Worm (Caenorhabditis elegans) whole organism, late embryonic: Measurements from ENCODE around the gene Y39G8B.13.

Source experiments
- C08G9.2 ChIP-seq: sonication (generic microtip); optimal IDR thresholded peaks from 2 replicates; lab custom pipeline; 2016; ENCODE audit warnings: mild to moderate bottlenecking, missing genetic modification characterization, moderate library complexity, missing compliant biosample characterization
- C38D4.7 ChIP-seq: fragments of 200-800 bp; sonication (Bioruptor generic); optimal IDR thresholded peaks from 2 replicates; lab custom pipeline; 2018; ENCODE audit warnings: mild to moderate bottlenecking, missing genetic modification characterization, moderate library complexity, missing compliant biosample characterization
- F13H6.1 ChIP-seq: sonication (generic microtip); optimal IDR thresholded peaks from 2 replicates; lab custom pipeline; 2016; ENCODE audit warnings: missing genetic modification characterization, missing compliant biosample characterization
- K02D7.2 ChIP-seq: sonication (generic microtip); optimal IDR thresholded peaks from 2 replicates; lab custom pipeline; 2017; ENCODE audit warnings: mild to moderate bottlenecking, missing genetic modification characterization, missing compliant biosample characterization
- K09A11.1 ChIP-seq: sonication (generic microtip); optimal IDR thresholded peaks from 2 replicates; lab custom pipeline; 2017; ENCODE audit warnings: antibody characterized with exemption, mild to moderate bottlenecking, missing genetic modification characterization, missing compliant biosample characterization; ENCODE audit not compliant: insufficient read depth
- ahr-1 ChIP-seq: sonication (generic microtip); optimal IDR thresholded peaks from 2 replicates; lab custom pipeline; 2016; ENCODE audit warnings: missing genetic modification characterization, missing compliant biosample characterization
- ama-1 ChIP-seq: fragments of 150-350 bp; optimal IDR thresholded peaks from 2 replicates; lab custom pipeline; 2014
- ceh-14 ChIP-seq: sonication (generic microtip); optimal IDR thresholded peaks from 2 replicates; lab custom pipeline; 2016; ENCODE audit warnings: missing genotype, missing genetic modification characterization, missing compliant biosample characterization
- ceh-18 ChIP-seq: sonication (generic microtip); optimal IDR thresholded peaks from 2 replicates; lab custom pipeline; 2016; ENCODE audit warnings: missing genetic modification characterization, missing compliant biosample characterization
- ceh-19 ChIP-seq: fragments of 200-800 bp; sonication (Bioruptor generic); optimal IDR thresholded peaks from 2 replicates; lab custom pipeline; 2018; ENCODE audit warnings: mild to moderate bottlenecking, missing genetic modification characterization, missing compliant biosample characterization
- ceh-2 ChIP-seq: sonication (generic microtip); optimal IDR thresholded peaks from 2 replicates; lab custom pipeline; 2016; ENCODE audit warnings: missing genotype, missing genetic modification characterization, missing compliant biosample characterization
- ceh-22 ChIP-seq: sonication (generic microtip); optimal IDR thresholded peaks from 2 replicates; lab custom pipeline; 2017; ENCODE audit warnings: missing biosample characterization, missing genetic modification characterization
- ceh-24 ChIP-seq: sonication (generic microtip); optimal IDR thresholded peaks from 2 replicates; lab custom pipeline; 2016; ENCODE audit warnings: mild to moderate bottlenecking, missing genetic modification characterization, missing compliant biosample characterization
- ceh-31 ChIP-seq: sonication (generic microtip); optimal IDR thresholded peaks from 2 replicates; lab custom pipeline; 2016; ENCODE audit warnings: missing genetic modification characterization, missing compliant biosample characterization
- ceh-34 ChIP-seq: sonication (generic microtip); optimal IDR thresholded peaks from 2 replicates; lab custom pipeline; 2016; ENCODE audit warnings: mild to moderate bottlenecking, missing genetic modification characterization, missing compliant biosample characterization
- ceh-48 ChIP-seq: sonication (generic microtip); optimal IDR thresholded peaks from 2 replicates; lab custom pipeline; 2016; ENCODE audit warnings: missing genetic modification characterization, inconsistent platforms, missing compliant biosample characterization
- che-1 ChIP-seq: sonication (generic microtip); optimal IDR thresholded peaks from 2 replicates; lab custom pipeline; 2016; ENCODE audit warnings: mild to moderate bottlenecking, missing genetic modification characterization, missing compliant biosample characterization
- elt-2 ChIP-seq: sonication (generic microtip); optimal IDR thresholded peaks from 2 replicates; lab custom pipeline; 2016; ENCODE audit warnings: missing genetic modification reagents, missing genetic modification characterization, missing compliant biosample characterization
- elt-4 ChIP-seq: sonication (generic microtip); optimal IDR thresholded peaks from 2 replicates; lab custom pipeline; 2016; ENCODE audit warnings: missing genetic modification characterization, missing compliant biosample characterization
- fax-1 ChIP-seq: sonication (generic microtip); optimal IDR thresholded peaks from 2 replicates; lab custom pipeline; 2016; ENCODE audit warnings: missing genotype, missing genetic modification characterization, missing compliant biosample characterization
- gmeb-2 ChIP-seq: sonication (generic microtip); optimal IDR thresholded peaks from 2 replicates; lab custom pipeline; 2016; ENCODE audit warnings: missing genetic modification characterization, inconsistent platforms, missing compliant biosample characterization
- hlh-15 ChIP-seq: sonication (generic microtip); optimal IDR thresholded peaks from 2 replicates; lab custom pipeline; 2016; ENCODE audit warnings: missing genetic modification characterization, missing compliant biosample characterization
- hlh-30 ChIP-seq: sonication (generic microtip); optimal IDR thresholded peaks from 2 replicates; lab custom pipeline; 2017; ENCODE audit warnings: antibody characterized with exemption, missing genetic modification characterization, missing compliant biosample characterization; ENCODE audit not compliant: insufficient read depth
- hlh-6 ChIP-seq: sonication (generic microtip); optimal IDR thresholded peaks from 2 replicates; lab custom pipeline; 2016; ENCODE audit warnings: missing genotype, missing genetic modification characterization, missing compliant biosample characterization
- hlh-8 ChIP-seq: sonication (generic microtip); optimal IDR thresholded peaks from 2 replicates; lab custom pipeline; 2016; ENCODE audit warnings: missing genotype, missing genetic modification characterization, missing compliant biosample characterization
- nhr-11 ChIP-seq: fragments of 150-350 bp; optimal IDR thresholded peaks from 2 replicates; lab custom pipeline; 2014; ENCODE audit warnings: missing biosample characterization, missing genetic modification characterization
- nhr-232 ChIP-seq: sonication (generic microtip); optimal IDR thresholded peaks from 2 replicates; lab custom pipeline; 2016; ENCODE audit warnings: missing genetic modification characterization, missing compliant biosample characterization
- odd-2 ChIP-seq: sonication (generic microtip); optimal IDR thresholded peaks from 2 replicates; lab custom pipeline; 2017; ENCODE audit warnings: antibody characterized with exemption, mild to moderate bottlenecking, missing genetic modification characterization, missing compliant biosample characterization
- pag-3 ChIP-seq: sonication (generic microtip); optimal IDR thresholded peaks from 2 replicates; lab custom pipeline; 2016; ENCODE audit warnings: missing compliant biosample characterization, missing genetic modification characterization, borderline replicate concordance
- pat-9 ChIP-seq: fragments of 200-800 bp; sonication (Bioruptor generic); optimal IDR thresholded peaks from 2 replicates; lab custom pipeline; 2018; ENCODE audit warnings: mild to moderate bottlenecking, missing genetic modification characterization, moderate library complexity, missing compliant biosample characterization
- pax-1 ChIP-seq: fragments of 150-350 bp; optimal IDR thresholded peaks from 2 replicates; lab custom pipeline; 2014; ENCODE audit warnings: missing biosample characterization, missing genetic modification characterization
- pha-2 ChIP-seq: sonication (generic microtip); optimal IDR thresholded peaks from 2 replicates; lab custom pipeline; 2017; ENCODE audit warnings: mild to moderate bottlenecking, missing genetic modification characterization, missing compliant biosample characterization
- pha-4 ChIP-seq: fragments of 150-350 bp; optimal IDR thresholded peaks from 2 replicates; lab custom pipeline; 2018; ENCODE audit warnings: missing biosample characterization, missing genetic modification reagents, missing genetic modification characterization
- rnt-1 ChIP-seq: sonication (generic microtip); optimal IDR thresholded peaks from 2 replicates; lab custom pipeline; 2016; ENCODE audit warnings: missing genetic modification characterization, missing compliant biosample characterization
- sdc-2 ChIP-seq: sonication (generic microtip); optimal IDR thresholded peaks from 2 replicates; lab custom pipeline; 2016; ENCODE audit warnings: missing genotype, missing genetic modification characterization, missing compliant biosample characterization
- sox-2 ChIP-seq: fragments of 200-800 bp; sonication (Bioruptor generic); IDR thresholded peaks from 2 replicates; pipeline ENCODE4 v1.3.6; 2022; ENCODE audit warnings: missing genetic modification reagents, missing genetic modification characterization, missing compliant biosample characterization
- sox-4 ChIP-seq: sonication (generic microtip); optimal IDR thresholded peaks from 2 replicates; lab custom pipeline; 2017; ENCODE audit warnings: mild to moderate bottlenecking, missing genetic modification characterization, inconsistent platforms, missing compliant biosample characterization
- syd-9 ChIP-seq: sonication (generic microtip); optimal IDR thresholded peaks from 2 replicates; lab custom pipeline; 2016; ENCODE audit warnings: mild to moderate bottlenecking, missing genetic modification characterization, moderate library complexity, missing compliant biosample characterization
- tbx-2 ChIP-seq: sonication (generic microtip); optimal IDR thresholded peaks from 2 replicates; lab custom pipeline; 2016; ENCODE audit warnings: missing genetic modification characterization, missing compliant biosample characterization
- tbx-7 ChIP-seq: sonication (generic microtip); optimal IDR thresholded peaks from 2 replicates; lab custom pipeline; 2016; ENCODE audit warnings: missing genotype, missing genetic modification characterization, missing compliant biosample characterization
- unc-42 ChIP-seq: sonication (generic microtip); optimal IDR thresholded peaks from 2 replicates; lab custom pipeline; 2016; ENCODE audit warnings: missing genotype, missing genetic modification characterization, missing compliant biosample characterization
- unc-86 ChIP-seq: sonication (generic microtip); optimal IDR thresholded peaks from 2 replicates; lab custom pipeline; 2016; ENCODE audit warnings: missing genetic modification characterization, missing compliant biosample characterization
- zip-5 ChIP-seq: sonication (generic microtip); optimal IDR thresholded peaks from 2 replicates; lab custom pipeline; 2016; ENCODE audit warnings: missing genetic modification characterization, missing compliant biosample characterization

The Y39G8B.13 gene

DNA sequence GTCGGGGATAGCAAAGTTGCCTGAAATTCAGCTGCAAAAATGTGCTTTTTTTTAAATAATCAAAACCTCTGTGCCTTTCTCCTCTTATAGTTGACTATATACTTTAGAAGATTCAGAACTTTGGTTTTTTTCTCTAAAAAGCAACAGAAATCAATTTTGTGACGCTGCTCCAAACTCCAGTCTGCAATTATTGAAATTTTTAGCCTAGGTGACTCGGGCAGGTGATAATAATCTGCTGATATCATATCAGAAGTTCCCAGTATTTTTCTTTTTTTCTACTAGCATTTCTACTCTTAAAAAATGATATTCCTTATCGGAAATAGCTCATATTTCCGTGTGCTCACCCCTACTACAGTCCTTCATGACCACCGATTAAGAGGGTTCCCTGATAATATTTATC is 33.6 kb downstream of the Y39G8B.13 start, which contains the start of gene sre-44:
sre-44 (plus strand) TSS at position 301 of the 400 bp plus-strand sequence.
- TF ChIP-seq elt-2 (tag; lab: Kevin White, UChicago) (peak; percentile 54), ahr-1 (tag; lab: Kevin White, UChicago) (no peak), sdc-2 (tag; lab: Kevin White, UChicago) (no peak)

DNA sequence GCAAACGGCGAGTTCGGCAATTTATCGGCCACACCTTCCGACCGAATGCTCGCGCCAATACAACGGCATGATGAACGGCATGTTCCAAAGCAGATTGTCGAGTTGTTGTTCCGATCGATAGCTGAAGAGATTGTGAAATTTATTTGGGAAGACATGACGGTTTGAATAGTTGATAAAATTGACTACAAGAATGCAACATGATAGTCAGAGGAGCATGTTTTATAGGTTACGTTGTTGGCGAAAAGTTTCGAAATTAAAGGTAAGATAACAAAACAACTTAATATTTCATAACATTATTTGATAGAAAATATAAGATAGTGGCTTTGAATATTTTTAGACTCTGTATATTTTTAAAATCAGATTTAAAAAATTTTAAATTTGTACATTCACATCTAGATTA is 37.3 kb downstream of the Y39G8B.13 start:
- TF ChIP-seq nhr-11 (tag; lab: Kevin White, UChicago): no peak
- TF ChIP-seq ahr-1 (tag; lab: Kevin White, UChicago): no peak
- TF ChIP-seq syd-9 (tag; lab: Kevin White, UChicago): no peak
- TF ChIP-seq pat-9: no peak
- no peak for TF ChIP-seq unc-42
- TF ChIP-seq elt-2 (tag; lab: Kevin White, UChicago): no peak
- no peak for TF ChIP-seq sox-2 (GFP tag; lab: Robert Waterston, UW)
- TF ChIP-seq hlh-30 (tag; lab: Kevin White, UChicago): no peak
- no peak for TF ChIP-seq ceh-18 (tag; lab: Kevin White, UChicago)
- TF ChIP-seq ceh-22 (tag; lab: Kevin White, UChicago): no peak
- no peak for TF ChIP-seq unc-86
- TF ChIP-seq che-1 (tag; lab: Kevin White, UChicago): no peak
- TF ChIP-seq gmeb-2 (tag; lab: Kevin White, UChicago): no peak

DNA sequence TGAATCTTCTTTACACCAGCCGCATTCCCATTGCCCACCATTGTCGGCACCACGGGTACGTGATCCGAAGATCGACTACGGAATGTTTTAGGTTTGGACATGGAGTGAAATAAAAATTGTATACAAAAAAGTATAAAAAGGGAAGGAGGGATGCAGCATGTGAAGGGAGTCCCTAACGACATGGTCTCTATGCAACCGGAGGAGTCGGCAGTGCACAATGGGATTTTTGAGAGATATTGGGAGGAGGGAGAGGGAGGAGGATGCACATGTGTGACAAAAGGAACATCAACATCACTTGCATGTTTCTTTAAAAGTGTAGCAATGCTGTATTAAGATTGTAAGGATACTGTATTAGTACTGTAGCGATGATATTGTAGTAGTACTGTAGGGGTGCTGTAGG is 43.3 kb downstream of the Y39G8B.13 start, which contains the start of gene W07G1.1:
W07G1.1 (minus strand) TSS at position 101 of the 400 bp plus-strand sequence.
- TF ChIP-seq ceh-19 (GFP tag; lab: Kevin White, UChicago) (no peak), ceh-2 (tag; lab: Kevin White, UChicago) (no peak), che-1 (tag; lab: Kevin White, UChicago) (no peak), hlh-15 (tag; lab: Kevin White, UChicago) (no peak), hlh-6 (tag; lab: Kevin White, UChicago) (no peak), pax-1 (tag; lab: Kevin White, UChicago) (no peak), nhr-11 (tag; lab: Kevin White, UChicago) (no peak), gmeb-2 (tag; lab: Kevin White, UChicago) (no peak), sdc-2 (tag; lab: Kevin White, UChicago) (no peak), ceh-24 (no peak), pat-9 (no peak), ceh-22 (tag; lab: Kevin White, UChicago) (no peak), zip-5 (tag; lab: Kevin White, UChicago) (no peak), ama-1 (lab: Kevin White, UChicago) (no peak), hlh-30 (tag; lab: Kevin White, UChicago) (no peak), ceh-31 (tag; lab: Kevin White, UChicago) (no peak), ceh-14 (tag; lab: Kevin White, UChicago) (no peak), ceh-34 (no peak), tbx-7 (tag; lab: Kevin White, UChicago) (no peak), F13H6.1 (tag; lab: Kevin White, UChicago) (no peak)

DNA sequence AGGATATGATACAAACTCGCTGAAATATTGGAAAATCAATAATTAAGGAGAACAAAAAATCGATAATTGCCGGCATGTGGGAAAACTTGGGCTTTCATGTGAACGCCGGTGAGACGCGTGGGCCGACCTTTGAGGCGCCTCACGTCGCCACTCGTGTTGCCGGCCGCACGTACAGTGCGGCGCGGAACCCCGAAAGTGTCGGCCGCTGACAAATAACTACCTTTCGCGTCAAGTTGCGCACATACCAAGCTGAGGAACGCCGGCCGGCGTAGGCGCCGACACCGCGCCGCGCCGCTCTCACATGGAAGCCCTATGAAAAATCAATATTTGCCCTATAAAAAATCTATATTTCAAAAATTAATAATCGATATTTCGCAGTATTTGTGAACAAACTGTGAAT is 44.6 kb downstream of the Y39G8B.13 start:
- TF ChIP-seq pha-2 (tag; lab: Kevin White, UChicago): no peak
- no peak for TF ChIP-seq odd-2 (tag; lab: Kevin White, UChicago)
- no peak for TF ChIP-seq fax-1 (tag; lab: Kevin White, UChicago)
- no peak for TF ChIP-seq ceh-14 (tag; lab: Kevin White, UChicago)
- no peak for TF ChIP-seq hlh-15 (tag; lab: Kevin White, UChicago)
- TF ChIP-seq K09A11.1: no peak
- no peak for TF ChIP-seq rnt-1 (tag; lab: Kevin White, UChicago)
- no peak for TF ChIP-seq zip-5 (tag; lab: Kevin White, UChicago)

DNA sequence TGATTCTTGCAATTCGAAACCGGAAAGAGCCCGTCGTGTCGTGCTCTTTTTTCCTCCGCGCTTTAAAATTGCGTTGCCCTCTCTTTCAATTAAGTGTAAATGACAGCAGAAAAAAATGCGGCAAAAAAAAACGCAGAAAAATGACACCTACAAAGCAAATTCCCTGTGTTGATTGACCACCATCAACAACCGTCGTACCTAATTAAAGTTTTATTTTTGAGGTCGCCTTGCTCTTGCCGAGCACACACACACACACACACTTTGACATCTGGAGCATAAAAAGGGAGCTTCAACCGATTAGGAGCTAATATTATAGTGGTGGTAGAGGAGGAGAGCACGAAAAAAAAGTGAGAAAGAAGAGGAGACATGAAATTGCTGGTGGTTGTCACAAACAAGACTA is 46.9 kb downstream of the Y39G8B.13 start:
- TF ChIP-seq hlh-8 (tag; lab: Kevin White, UChicago) (no peak), unc-42 (no peak), ceh-48 (tag; lab: Kevin White, UChicago) (no peak), C08G9.2 (tag; lab: Kevin White, UChicago) (no peak), che-1 (tag; lab: Kevin White, UChicago) (no peak), nhr-232 (tag; lab: Kevin White, UChicago) (no peak), ceh-19 (GFP tag; lab: Kevin White, UChicago) (no peak), ama-1 (lab: Kevin White, UChicago) (no peak), K02D7.2 (tag; lab: Kevin White, UChicago) (no peak), ceh-18 (tag; lab: Kevin White, UChicago) (no peak), tbx-2 (no peak), C38D4.7 (no peak), pag-3 (no peak), elt-4 (tag; lab: Kevin White, UChicago) (no peak), sox-4 (tag; lab: Kevin White, UChicago) (no peak), pha-4 (no peak), ceh-2 (tag; lab: Kevin White, UChicago) (no peak)
- TF ChIP-seq, all 69 proteins: peak for 0
